Worm (Caenorhabditis elegans) whole organism, late embryonic: ENCODE results near the gene srw-123.

Source experiments
- tbx-7 ChIP-seq: sonication (generic microtip); optimal IDR thresholded peaks from 2 replicates; lab custom pipeline; 2016; ENCODE audit warnings: missing genotype, missing genetic modification characterization, missing compliant biosample characterization
- ttx-3 ChIP-seq: sonication (generic microtip); optimal IDR thresholded peaks from 2 replicates; lab custom pipeline; 2016; ENCODE audit warnings: missing genetic modification reagents, missing genetic modification characterization, missing compliant biosample characterization

DNA sequence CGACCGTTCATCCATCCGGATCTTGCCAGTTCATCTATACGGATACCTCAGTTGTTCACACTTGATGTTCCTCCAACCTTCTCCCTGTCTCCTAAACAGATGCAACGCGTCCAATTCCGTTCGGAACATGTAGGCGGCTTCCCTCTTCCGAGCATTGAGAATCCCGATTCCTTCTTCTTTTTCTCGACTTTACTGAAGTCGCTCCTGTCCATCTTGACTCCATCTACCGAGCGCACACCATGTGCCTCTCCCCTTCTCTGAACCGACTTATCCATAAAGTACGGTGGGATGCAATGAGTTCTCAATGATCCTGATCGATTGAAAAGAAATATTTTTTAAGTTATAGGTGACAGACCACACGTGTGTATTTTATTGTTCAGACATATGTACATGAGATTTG is 16.9 kb upstream of the srw-123 start:
- TF ChIP-seq tbx-7 (tag; lab: Kevin White, UChicago): no peak
- TF ChIP-seq ttx-3 (tag; lab: Kevin White, UChicago): no peak
